Worm (Caenorhabditis elegans): Measurements from ENCODE around the gene W09G12.8.

W09G12.8 gene

DNA sequence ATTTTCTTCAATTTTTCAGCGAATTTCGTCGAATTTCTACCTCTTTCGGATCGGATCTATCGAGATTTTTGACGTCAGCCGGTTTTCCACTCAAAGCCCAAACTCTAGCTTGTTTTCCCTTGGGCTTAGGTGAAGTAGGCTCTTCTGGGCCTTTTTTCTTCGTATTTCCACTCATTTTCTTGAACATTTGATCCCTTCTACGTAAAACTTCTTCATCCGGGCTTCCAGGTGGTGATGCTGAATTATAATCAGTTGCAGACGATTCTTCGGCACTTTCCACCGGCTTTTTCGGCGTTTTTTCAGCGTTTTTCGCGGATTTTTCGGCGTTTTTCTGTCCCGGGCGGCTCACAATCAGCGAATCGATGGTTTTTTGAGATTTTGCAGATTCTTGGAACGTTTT, 12.2 kb downstream of the W09G12.8 start:
- TF ChIP-seq hnd-1 (tag; optimal IDR thresholded peaks at IDR 0.05) (no peak), ets-7 (tag; optimal IDR thresholded peaks at IDR 0.05) (no peak), tra-4 (tag; optimal IDR thresholded peaks at IDR 0.05) (no peak), scrt-1 (GFP tag; IDR thresholded peaks at IDR 0.05) (no peak), tbx-37 (GFP tag; conservative IDR thresholded peaks at IDR 0.05) (no peak)

DNA sequence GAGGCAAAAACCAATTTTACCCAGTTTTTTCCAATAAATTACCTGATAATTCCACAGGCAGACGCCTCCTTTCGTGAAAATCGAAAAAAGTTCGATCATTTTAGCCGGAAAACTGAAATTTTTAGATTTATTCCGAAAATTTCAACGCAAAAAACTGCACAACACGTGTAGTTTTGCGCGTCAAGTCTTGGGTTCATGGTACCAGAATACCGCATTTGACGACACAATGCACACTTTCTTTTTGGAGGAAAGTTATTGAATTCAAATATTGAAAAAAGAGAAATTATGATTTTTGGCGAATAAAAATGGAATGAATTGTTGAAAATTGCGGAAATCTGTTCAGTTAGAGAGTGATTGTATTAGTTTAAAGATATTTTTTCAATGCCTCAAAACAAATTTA, 13.7 kb downstream of the W09G12.8 start, which contains the start of gene F38A1.8:
F38A1.8 (minus strand) TSS at position 167 of the 400 bp plus-strand sequence.
- TF ChIP-seq sea-1 (GFP tag; conservative IDR thresholded peaks at IDR 0.05) (no peak), pes-1 (GFP tag; IDR thresholded peaks at IDR 0.05) (no peak), flt-1 (GFP tag; IDR thresholded peaks at IDR 0.05) (no peak), hmg-4 (GFP tag; optimal IDR thresholded peaks at IDR 0.05) (no peak), ets-7 (tag; optimal IDR thresholded peaks at IDR 0.05) (no peak), aly-1 (tag; optimal IDR thresholded peaks at IDR 0.05) (no peak), hnd-1 (tag; optimal IDR thresholded peaks at IDR 0.05) (no peak), tra-4 (tag; optimal IDR thresholded peaks at IDR 0.05) (no peak), hmbx-1 (tag; optimal IDR thresholded peaks at IDR 0.05) (no peak)

ce11 chrIV:1243295-1243694, 17.3 kb downstream of the W09G12.8 start, which contains the start of gene F38A1.15:
TSS of gene F38A1.15 (minus strand) at chrIV:1243395.
- no peak for TF ChIP-seq sea-1 (GFP tag; conservative IDR thresholded peaks at IDR 0.05)
- no peak for TF ChIP-seq tbx-37 (GFP tag; conservative IDR thresholded peaks at IDR 0.05)
- TF ChIP-seq hmbx-1 (tag; optimal IDR thresholded peaks at IDR 0.05), result no peak
- TF ChIP-seq B0310.2 (tag; optimal IDR thresholded peaks at IDR 0.05), result no peak
- TF ChIP-seq flt-1 (GFP tag; IDR thresholded peaks at IDR 0.05), result no peak
- TF ChIP-seq tra-4 (tag; optimal IDR thresholded peaks at IDR 0.05), result no peak
- no peak for TF ChIP-seq aly-1 (tag; optimal IDR thresholded peaks at IDR 0.05)

DNA sequence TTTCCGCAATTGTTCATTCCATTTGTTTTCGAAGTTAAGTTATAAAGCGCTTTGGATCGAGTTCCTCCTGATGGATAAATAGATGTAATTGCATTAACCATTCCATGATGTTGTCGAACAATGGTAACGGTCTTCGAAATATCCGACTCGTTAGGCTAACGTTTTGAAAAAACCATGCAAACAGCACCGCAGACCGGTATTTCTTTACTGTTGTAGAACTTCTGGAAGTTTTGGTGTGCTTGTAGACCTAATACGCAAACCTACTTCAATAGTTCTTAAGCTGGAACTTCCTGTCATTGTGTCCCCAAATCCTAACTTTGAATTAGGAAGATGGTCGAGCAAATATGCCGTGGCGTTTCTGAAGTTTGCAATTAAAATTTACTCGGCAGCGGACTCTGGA, 19.3 kb downstream of the W09G12.8 start, which contains the start of gene F38A1.9:
F38A1.9 (minus strand) TSS at position 101 of the 400 bp plus-strand sequence.
- TF ChIP-seq ceh-36 (tag; optimal IDR thresholded peaks at IDR 0.05) (no peak), tra-4 (tag; optimal IDR thresholded peaks at IDR 0.05) (no peak), tbx-11 (GFP tag; IDR thresholded peaks at IDR 0.05) (no peak), flt-1 (GFP tag; IDR thresholded peaks at IDR 0.05) (no peak), F13C5.2 (tag; optimal IDR thresholded peaks at IDR 0.05) (no peak), tbx-37 (GFP tag; conservative IDR thresholded peaks at IDR 0.05) (no peak), aly-1 (tag; optimal IDR thresholded peaks at IDR 0.05) (no peak), pes-1 (GFP tag; IDR thresholded peaks at IDR 0.05) (no peak)

DNA sequence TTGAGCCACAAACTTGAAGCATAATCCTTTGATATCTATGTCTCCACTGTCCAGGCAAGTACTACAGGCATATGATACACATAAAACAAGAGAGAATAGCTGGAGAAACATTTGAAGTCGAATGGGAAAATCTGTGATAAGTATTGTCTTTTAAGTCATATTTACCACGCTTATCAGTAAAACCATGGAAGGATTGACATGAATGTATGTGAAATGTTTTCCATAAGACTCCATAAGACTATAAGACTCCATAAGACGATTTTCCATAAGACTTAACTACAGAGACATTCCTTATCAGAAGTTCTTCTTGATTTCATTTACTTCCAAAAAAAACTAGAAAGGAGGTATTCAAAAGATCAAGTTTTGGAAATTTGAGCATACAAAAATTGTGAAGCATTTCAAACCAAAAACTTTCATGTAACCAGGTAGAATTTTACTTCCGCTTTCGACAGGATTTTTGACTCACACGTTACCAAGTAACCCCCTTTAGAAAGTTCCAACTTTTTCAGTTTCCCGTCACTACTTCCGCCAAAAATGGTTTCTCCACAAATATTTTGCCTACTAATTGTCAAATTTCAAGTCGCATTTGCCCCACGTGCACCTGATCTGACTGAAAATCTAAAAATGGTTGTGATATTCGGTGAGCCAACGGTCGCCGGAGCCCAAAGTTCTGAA, 20.9 kb downstream of the W09G12.8 start, which contains the start of the genes clec-165 and F38A1.11:
clec-165 (minus strand) TSS at position 125 of the 675 bp plus-strand sequence.
F38A1.11 (plus strand) TSS at position 625 of the 675 bp plus-strand sequence.
- no peak for TF ChIP-seq ceh-13 (GFP tag; optimal IDR thresholded peaks at IDR 0.05)
- TF ChIP-seq F13C5.2 (tag; optimal IDR thresholded peaks at IDR 0.05), result no peak
- TF ChIP-seq ceh-36 (tag; optimal IDR thresholded peaks at IDR 0.05), result no peak
- TF ChIP-seq hnd-1 (tag; optimal IDR thresholded peaks at IDR 0.05), result no peak
- TF ChIP-seq flt-1 (GFP tag; IDR thresholded peaks at IDR 0.05), result no peak
- no peak for TF ChIP-seq tbx-37 (GFP tag; conservative IDR thresholded peaks at IDR 0.05)
- no peak for TF ChIP-seq sea-1 (GFP tag; conservative IDR thresholded peaks at IDR 0.05)
- no peak for TF ChIP-seq ama-1 (optimal IDR thresholded peaks at IDR 0.05)
- no peak for TF ChIP-seq hmg-4 (GFP tag; optimal IDR thresholded peaks at IDR 0.05)

DNA sequence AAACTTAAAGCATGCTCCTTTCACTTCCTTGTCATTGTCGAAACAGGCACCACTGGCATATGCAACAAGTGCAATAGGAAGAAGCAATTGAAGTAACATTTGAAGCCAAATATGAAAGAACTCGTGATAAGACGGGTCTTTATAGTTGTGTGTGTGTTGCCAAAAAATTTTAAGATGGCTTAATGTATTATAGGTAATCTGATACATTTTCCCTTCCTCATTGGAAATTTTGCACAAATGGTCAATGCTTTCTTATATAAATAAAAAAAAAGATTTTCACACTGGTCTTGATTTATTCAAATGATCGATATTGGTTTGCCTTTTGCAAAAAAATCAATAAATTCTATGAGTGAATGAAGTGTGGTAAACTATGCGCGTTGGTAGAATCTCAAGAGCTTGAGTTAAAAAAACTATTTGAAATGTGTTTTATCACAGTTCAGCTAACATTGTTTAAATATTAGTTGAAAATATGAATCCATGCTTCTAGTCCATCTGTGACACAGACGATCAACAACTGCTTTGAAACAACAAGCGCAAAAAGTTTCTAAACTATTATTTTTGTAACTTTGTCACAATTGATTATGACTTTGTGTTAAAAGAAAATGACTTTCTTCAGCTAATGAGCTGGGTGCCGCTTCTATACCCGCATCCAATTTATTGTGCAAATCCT, 25.4 kb downstream of the W09G12.8 start, which contains the start of the genes clec-166 and F38A1.6:
clec-166 (minus strand) TSS at position 101 of the 670 bp plus-strand sequence.
F38A1.6 (plus strand) TSS at position 620 of the 670 bp plus-strand sequence.
- TF ChIP-seq aly-1 (tag; optimal IDR thresholded peaks at IDR 0.05) (no peak), ama-1 (optimal IDR thresholded peaks at IDR 0.05) (no peak), ets-7 (tag; optimal IDR thresholded peaks at IDR 0.05) (no peak)

ce11 chrIV:1255632-1256031, 29.6 kb downstream of the W09G12.8 start, which contains the start of gene clec-167:
TSS of gene clec-167 (minus strand) at chrIV:1255732.
- TF ChIP-seq B0310.2 (tag; optimal IDR thresholded peaks at IDR 0.05), result no peak
- TF ChIP-seq tbx-11 (GFP tag; IDR thresholded peaks at IDR 0.05), result no peak
- no peak for TF ChIP-seq hmg-4 (GFP tag; optimal IDR thresholded peaks at IDR 0.05)

ce11 chrIV:1256723-1257122, 30.7 kb downstream of the W09G12.8 start, which contains the start of gene clec-168:
TSS of gene clec-168 (plus strand) at chrIV:1256969.
- no peak for TF ChIP-seq hmbx-1 (tag; optimal IDR thresholded peaks at IDR 0.05)
- no peak for TF ChIP-seq tra-4 (tag; optimal IDR thresholded peaks at IDR 0.05)
- TF ChIP-seq F13C5.2 (tag; optimal IDR thresholded peaks at IDR 0.05), result no peak
- TF ChIP-seq tbx-11 (GFP tag; IDR thresholded peaks at IDR 0.05), result no peak
- TF ChIP-seq pes-1 (GFP tag; IDR thresholded peaks at IDR 0.05), result no peak
- TF ChIP-seq sea-1 (GFP tag; conservative IDR thresholded peaks at IDR 0.05), result no peak
- TF ChIP-seq ceh-13 (GFP tag; optimal IDR thresholded peaks at IDR 0.05), result no peak
- TF ChIP-seq scrt-1 (GFP tag; IDR thresholded peaks at IDR 0.05), result no peak
- TF ChIP-seq ama-1 (optimal IDR thresholded peaks at IDR 0.05), result no peak
- no peak for TF ChIP-seq hnd-1 (tag; optimal IDR thresholded peaks at IDR 0.05)
- TF ChIP-seq ceh-36 (tag; optimal IDR thresholded peaks at IDR 0.05), result no peak
- no peak for TF ChIP-seq B0310.2 (tag; optimal IDR thresholded peaks at IDR 0.05)
- TF ChIP-seq aly-1 (tag; optimal IDR thresholded peaks at IDR 0.05), result no peak

Measured in whole organism, early embryonic.